Fruit fly (Drosophila melanogaster): Measurements from ENCODE around the gene ppk31.

- no peak for TF ChIP-seq Abd-B (GFP tag; optimal IDR thresholded peaks at IDR 0.05)
- TF ChIP-seq Dif (GFP tag; optimal IDR thresholded peaks at IDR 0.05; ENCODE audit: partially characterized antibody) = no peak
- no peak for TF ChIP-seq ey (GFP tag; optimal IDR thresholded peaks at IDR 0.05)
- no peak for TF ChIP-seq Sp1 (GFP tag; optimal IDR thresholded peaks at IDR 0.05)
- TF ChIP-seq woc (GFP tag; optimal IDR thresholded peaks at IDR 0.05) = no peak
- TF ChIP-seq Rel (GFP tag; optimal IDR thresholded peaks at IDR 0.05) = no peak
- no peak for TF ChIP-seq Rel (tag; optimal IDR thresholded peaks at IDR 0.05)
- TF ChIP-seq OdsH (GFP tag; optimal IDR thresholded peaks at IDR 0.05) = no peak
- TF ChIP-seq Dfd (GFP tag; optimal IDR thresholded peaks at IDR 0.05) = no peak
- TF ChIP-seq Mio (GFP tag; optimal IDR thresholded peaks at IDR 0.05) = no peak
- TF ChIP-seq CG32264 (GFP tag; optimal IDR thresholded peaks at IDR 0.05) = no peak
Measured at dm6 chr3R:27160858-27161257, 2.1 kb upstream of the ppk31 start, which contains the start of gene CG5909.

Data from whole organism, wandering third instar larva.